Worm (Caenorhabditis elegans) whole organism, L2 larva: ENCODE measurements around the gene C05A2.4.

Experiments
- alr-1 ChIP-seq: fragments of 150-350 bp; optimal IDR thresholded peaks from 2 replicates; lab custom pipeline; 2014; ENCODE audit warnings: missing biosample characterization, missing genetic modification characterization
- unc-62 ChIP-seq: fragments of 150-350 bp; optimal IDR thresholded peaks from 2 replicates; lab custom pipeline; 2014; ENCODE audit warnings: missing biosample characterization, missing genetic modification reagents, missing genetic modification characterization
- ztf-11 ChIP-seq: sonication (generic microtip); optimal IDR thresholded peaks from 2 replicates; lab custom pipeline; 2017; ENCODE audit warnings: missing biosample characterization, missing genetic modification characterization

ce11 chrV:10743649-10744048 lies 48.4 kb downstream of the C05A2.4 start, which contains the start of gene srj-22:
- TF ChIP-seq unc-62 (GFP tag; lab: Kevin White, UChicago) = no peak
- no peak for TF ChIP-seq ztf-11 (tag; lab: Kevin White, UChicago)
- no peak for TF ChIP-seq alr-1
